Fruit fly (Drosophila melanogaster): Measurements from ENCODE around the gene CG13272.

- TF ChIP-seq CG10348 (GFP tag; IDR thresholded peaks at IDR 0.05) (no peak), CG4496 (GFP tag; IDR thresholded peaks at IDR 0.05) (no peak), gl (tag; optimal IDR thresholded peaks at IDR 0.05) (no peak), Ets98B (GFP tag; IDR thresholded peaks at IDR 0.05) (no peak), Pif1A (GFP tag; optimal IDR thresholded peaks at IDR 0.05) (no peak), CG8301 (tag; optimal IDR thresholded peaks at IDR 0.05) (no peak), fd96Ca (GFP tag; IDR thresholded peaks at IDR 0.05) (no peak), rn (GFP tag; IDR thresholded peaks at IDR 0.05) (no peak), Snoo (tag; optimal IDR thresholded peaks at IDR 0.05) (no peak)
Observed at dm6 chr2L:16859566-16859965, 54.9 kb downstream of the CG13272 start.

Measured in whole organism, pupa.